Worm (Caenorhabditis elegans): Measurements from ENCODE around the gene F55C12.19.

The F55C12.19 gene

ce11 chrII:5819655-5820054 lies 46.3 kb upstream of the F55C12.19 start (continued):
- TF ChIP-seq nhr-20 (tag; optimal IDR thresholded peaks at IDR 0.05), result no peak
- no peak for TF ChIP-seq fkh-8 (tag; optimal IDR thresholded peaks at IDR 0.05)
- no peak for TF ChIP-seq unc-62 (GFP tag; optimal IDR thresholded peaks at IDR 0.05)

ce11 chrII:5820282-5820762 lies 45.6 kb upstream of the F55C12.19 start, which contains the start of gene ehs-1:
Gene ehs-1, plus strand, starts transcription at chrII:5820712.
- TF ChIP-seq aha-1 (tag; optimal IDR thresholded peaks at IDR 0.05) (no peak), lir-3 (tag; optimal IDR thresholded peaks at IDR 0.05; ENCODE audit: poor library complexity) (no peak), pag-3 (tag; optimal IDR thresholded peaks at IDR 0.05; ENCODE audit: borderline replicate concordance, insufficient read depth) (no peak), irx-1 (tag; optimal IDR thresholded peaks at IDR 0.05) (no peak), lsy-2 (tag; optimal IDR thresholded peaks at IDR 0.05) (no peak), C34B4.2 (tag; optimal IDR thresholded peaks at IDR 0.05) (no peak), snu-23 (GFP tag; optimal IDR thresholded peaks at IDR 0.05) (no peak), sptf-1 (tag; optimal IDR thresholded peaks at IDR 0.05) (no peak), sup-37 (GFP tag; optimal IDR thresholded peaks at IDR 0.05) (no peak), lin-14 (GFP tag; optimal IDR thresholded peaks at IDR 0.05) (peak; percentile 71), nhr-28 (tag; optimal IDR thresholded peaks at IDR 0.05) (no peak), nhr-85 (tag) (no peak), pqm-1 (tag; optimal IDR thresholded peaks at IDR 0.05) (no peak), ets-5 (GFP tag; IDR thresholded peaks at IDR 0.05) (no peak), dpl-1 (GFP tag; optimal IDR thresholded peaks at IDR 0.05) (no peak), C16A3.4 (tag; optimal IDR thresholded peaks at IDR 0.05) (no peak), fkh-10 (GFP tag; optimal IDR thresholded peaks at IDR 0.05) (peak; percentile 29), fkh-4 (tag; optimal IDR thresholded peaks at IDR 0.05; ENCODE audit: borderline replicate concordance) (no peak), ceh-63 (GFP tag; optimal IDR thresholded peaks at IDR 0.05) (no peak), alr-1 (tag; optimal IDR thresholded peaks at IDR 0.05; ENCODE audit: borderline replicate concordance) (no peak), ztf-11 (tag; optimal IDR thresholded peaks at IDR 0.05) (no peak), unc-98 (GFP tag; IDR thresholded peaks at IDR 0.05) (no peak), hlh-17 (GFP tag; optimal IDR thresholded peaks at IDR 0.05; ENCODE audit: borderline replicate concordance) (no peak), nhr-11 (tag; optimal IDR thresholded peaks at IDR 0.05) (no peak), ceh-8 (GFP tag; optimal IDR thresholded peaks at IDR 0.05) (no peak), ceh-82 (tag; optimal IDR thresholded peaks at IDR 0.05) (peak in 2 of 3 experiments; percentile 21 to 49)

ce11 chrII:5827364-5827763 lies 38.6 kb upstream of the F55C12.19 start, which contains the start of gene tbc-2:
Gene tbc-2, minus strand, starts transcription at chrII:5827443.
- TF ChIP-seq elt-3 (tag; optimal IDR thresholded peaks at IDR 0.05), result peak in 1 of 6 experiments; percentile 36
- TF ChIP-seq tbx-2 (tag; optimal IDR thresholded peaks at IDR 0.05), result no peak
- peak; percentile 51 for TF ChIP-seq lin-14 (GFP tag; optimal IDR thresholded peaks at IDR 0.05)
- TF ChIP-seq blmp-1 (tag; optimal IDR thresholded peaks at IDR 0.05), result peak; percentile 74
- TF ChIP-seq unc-86 (tag; optimal IDR thresholded peaks at IDR 0.05), result no peak
- no peak for TF ChIP-seq sox-4 (tag; optimal IDR thresholded peaks at IDR 0.05)
- TF ChIP-seq grh-1 (GFP tag; IDR thresholded peaks at IDR 0.05), result peak; percentile 30; the same call in 1 of the 2 replicates

ce11 chrII:5828486-5828885 lies 37.5 kb upstream of the F55C12.19 start, which contains the start of gene ZK1248.11:
Gene ZK1248.11, minus strand, starts transcription at chrII:5828586.
- TF ChIP-seq lin-15B (tag; optimal IDR thresholded peaks at IDR 0.05), result no peak
- no peak for TF ChIP-seq pag-3 (tag; optimal IDR thresholded peaks at IDR 0.05; ENCODE audit: borderline replicate concordance, insufficient read depth)
- TF ChIP-seq lin-35 (GFP tag; optimal IDR thresholded peaks at IDR 0.05), result no peak
- TF ChIP-seq nhr-11 (tag; optimal IDR thresholded peaks at IDR 0.05), result no peak
- no peak for TF ChIP-seq lsy-2 (tag; optimal IDR thresholded peaks at IDR 0.05)
- TF ChIP-seq ces-1 (GFP tag; optimal IDR thresholded peaks at IDR 0.05), result no peak
- no peak for TF ChIP-seq irx-1 (tag; optimal IDR thresholded peaks at IDR 0.05)
- no peak for TF ChIP-seq ets-5 (GFP tag; IDR thresholded peaks at IDR 0.05)
- no peak for TF ChIP-seq unc-86 (tag; optimal IDR thresholded peaks at IDR 0.05)
- no peak for TF ChIP-seq xbp-1 (tag; optimal IDR thresholded peaks at IDR 0.05)
- TF ChIP-seq nhr-47 (tag; optimal IDR thresholded peaks at IDR 0.05), result no peak
- TF ChIP-seq egl-13 (tag; optimal IDR thresholded peaks at IDR 0.05), result no peak
- TF ChIP-seq unc-130 (tag; optimal IDR thresholded peaks at IDR 0.05), result no peak

Measured in whole organism, L1 larva.